Worm (Caenorhabditis elegans) whole organism, late embryonic: ENCODE measurements around the gene F48E3.9.

Experiments used
- ama-1 ChIP-seq: fragments of 150-350 bp; optimal IDR thresholded peaks from 2 replicates; lab custom pipeline; 2014
- ceh-24 ChIP-seq: sonication (generic microtip); optimal IDR thresholded peaks from 2 replicates; lab custom pipeline; 2016; ENCODE audit warnings: mild to moderate bottlenecking, missing genetic modification characterization, missing compliant biosample characterization
- ceh-48 ChIP-seq: sonication (generic microtip); optimal IDR thresholded peaks from 2 replicates; lab custom pipeline; 2016; ENCODE audit warnings: missing genetic modification characterization, inconsistent platforms, missing compliant biosample characterization
- fkh-10 ChIP-seq: fragments of 150-350 bp; optimal IDR thresholded peaks from 2 replicates; lab custom pipeline; 2014; ENCODE audit warnings: missing biosample characterization, missing genetic modification reagents, missing genetic modification characterization
- nfya-1 ChIP-seq: sonication (generic microtip); optimal IDR thresholded peaks from 2 replicates; lab custom pipeline; 2017; ENCODE audit warnings: missing genetic modification characterization, mild to moderate bottlenecking, missing compliant biosample characterization, antibody characterized with exemption, moderate library complexity
- nhr-11 ChIP-seq: fragments of 150-350 bp; optimal IDR thresholded peaks from 2 replicates; lab custom pipeline; 2014; ENCODE audit warnings: missing biosample characterization, missing genetic modification characterization
- tbx-2 ChIP-seq: sonication (generic microtip); optimal IDR thresholded peaks from 2 replicates; lab custom pipeline; 2016; ENCODE audit warnings: missing genetic modification characterization, missing compliant biosample characterization

ce11 chrX:7493020-7493419, 12.2 kb downstream of the F48E3.9 start, which contains the start of gene F48E3.2:
- no peak for TF ChIP-seq tbx-2 (tag; lab: Kevin White, UChicago)
- TF ChIP-seq nfya-1 (tag; lab: Kevin White, UChicago): no peak
- TF ChIP-seq ceh-48 (tag; lab: Kevin White, UChicago): no peak
- TF ChIP-seq ceh-24: no peak
- TF ChIP-seq nhr-11: no peak
- TF ChIP-seq ama-1: no peak
- TF ChIP-seq fkh-10 (GFP tag; lab: Kevin White, UChicago): no peak
